Worm (Caenorhabditis elegans) whole organism, L3 larva: ENCODE data around the gene F45E6.1.
A peak's percentile ranks its signal among the peaks of the same experiment; 100 is the strongest.

Experiments
- ZK546.5 ChIP-seq: sonication (generic microtip); optimal IDR thresholded peaks from 2 replicates; lab custom pipeline; 2017; ENCODE audit warnings: missing biosample characterization, missing genetic modification characterization
- aly-2 ChIP-seq: fragments of 150-350 bp; optimal IDR thresholded peaks from 2 replicates; lab custom pipeline; 2014; ENCODE audit warnings: missing biosample characterization, missing genetic modification characterization
- ama-1 ChIP-seq: fragments of 150-350 bp; optimal IDR thresholded peaks from 2 replicates; lab custom pipeline; 2018
- ceh-16 ChIP-seq: sonication (generic microtip); optimal IDR thresholded peaks from 2 replicates; lab custom pipeline; 2017; ENCODE audit warnings: missing biosample characterization, missing genetic modification characterization
- ceh-28 ChIP-seq: fragments of 150-350 bp; optimal IDR thresholded peaks from 2 replicates; lab custom pipeline; 2014; ENCODE audit warnings: missing biosample characterization, missing genetic modification reagents, missing genetic modification characterization
- ceh-9 ChIP-seq: sonication (generic microtip); optimal IDR thresholded peaks from 2 replicates; lab custom pipeline; 2018; ENCODE audit warnings: missing biosample characterization, missing genetic modification characterization
- daf-12 ChIP-seq: fragments of 150-350 bp; optimal IDR thresholded peaks from 2 replicates; lab custom pipeline; 2014; ENCODE audit warnings: missing biosample characterization, missing genetic modification reagents, missing genetic modification characterization
- egl-27 ChIP-seq: sonication (generic microtip); optimal IDR thresholded peaks from 4 replicates; lab custom pipeline; 2017; ENCODE audit warnings: missing biosample characterization, missing genetic modification reagents, missing genetic modification characterization
- egl-5 ChIP-seq: fragments of 150-350 bp; optimal IDR thresholded peaks from 2 replicates; lab custom pipeline; 2017; ENCODE audit warnings: missing biosample characterization, missing genetic modification reagents, missing genetic modification characterization, inconsistent platforms
- elt-1 ChIP-seq: fragments of 150-350 bp; optimal IDR thresholded peaks from 2 replicates; lab custom pipeline; 2014; ENCODE audit warnings: missing biosample characterization, missing genetic modification characterization
- elt-2 ChIP-seq: sonication (generic microtip); optimal IDR thresholded peaks from 2 replicates; lab custom pipeline; 2016; ENCODE audit warnings: missing genetic modification reagents, mild to moderate bottlenecking, missing genetic modification characterization, missing compliant biosample characterization
- elt-3 ChIP-seq, 3 experiments: fragments of 150-350 bp in 1 of 3; sonication (generic microtip) in 2 of 3; optimal IDR thresholded peaks; 2 replicates in 2 of 3; 4 replicates in 1 of 3; lab custom pipeline; 2014 to 2017; ENCODE audit warnings: missing biosample characterization in 3 of 3, missing genetic modification characterization in 3 of 3
- eor-1 ChIP-seq, 2 experiments: fragments of 150-350 bp; optimal IDR thresholded peaks; 2 replicates each; lab custom pipeline; 2014 to 2018; ENCODE audit warnings: missing biosample characterization in 2 of 2, missing genetic modification characterization in 2 of 2
- fkh-10 ChIP-seq: sonication (generic microtip); optimal IDR thresholded peaks from 2 replicates; lab custom pipeline; 2017; ENCODE audit warnings: missing biosample characterization, missing genetic modification reagents, missing genetic modification characterization
- fkh-2 ChIP-seq: fragments of 150-350 bp; optimal IDR thresholded peaks from 2 replicates; lab custom pipeline; 2014; ENCODE audit warnings: missing biosample characterization, missing genetic modification reagents, missing genetic modification characterization
- fos-1 ChIP-seq: fragments of 150-350 bp; optimal IDR thresholded peaks from 2 replicates; lab custom pipeline; 2014; ENCODE audit warnings: missing biosample characterization, missing genetic modification characterization
- jun-1 ChIP-seq: fragments of 150-350 bp; optimal IDR thresholded peaks from 2 replicates; lab custom pipeline; 2014; ENCODE audit warnings: missing biosample characterization, missing genetic modification reagents, missing genetic modification characterization
- lin-15B ChIP-seq: fragments of 150-350 bp; optimal IDR thresholded peaks from 2 replicates; lab custom pipeline; 2014; ENCODE audit warnings: missing biosample characterization, missing genetic modification characterization
- lin-39 ChIP-seq: fragments of 150-350 bp; optimal IDR thresholded peaks from 2 replicates; lab custom pipeline; 2018; ENCODE audit warnings: missing biosample characterization, missing genetic modification reagents, missing genetic modification characterization
- mdl-1 ChIP-seq: fragments of 150-350 bp; optimal IDR thresholded peaks from 2 replicates; lab custom pipeline; 2014; ENCODE audit warnings: missing biosample characterization, missing genetic modification characterization
- mml-1 ChIP-seq: fragments of 150-350 bp; sonication (generic microtip); optimal IDR thresholded peaks from 3 replicates; lab custom pipeline; 2014; ENCODE audit warnings: missing biosample characterization, missing genetic modification characterization
- nfya-1 ChIP-seq: sonication (generic microtip); optimal IDR thresholded peaks from 2 replicates; lab custom pipeline; 2017; ENCODE audit warnings: missing genetic modification characterization, mild to moderate bottlenecking, missing compliant biosample characterization, antibody characterized with exemption, moderate library complexity; ENCODE audit not compliant: insufficient read depth
- nhr-11 ChIP-seq: fragments of 150-350 bp; optimal IDR thresholded peaks from 2 replicates; lab custom pipeline; 2014; ENCODE audit warnings: missing biosample characterization, missing genetic modification characterization
- nhr-12 ChIP-seq: fragments of 150-350 bp; optimal IDR thresholded peaks from 2 replicates; lab custom pipeline; 2014; ENCODE audit warnings: missing biosample characterization, missing genetic modification characterization
- nhr-23 ChIP-seq: fragments of 150-350 bp; optimal IDR thresholded peaks from 2 replicates; lab custom pipeline; 2014; ENCODE audit warnings: missing biosample characterization, missing genetic modification reagents, missing genetic modification characterization
- nhr-237 ChIP-seq: fragments of 150-350 bp; optimal IDR thresholded peaks from 2 replicates; lab custom pipeline; 2014; ENCODE audit warnings: missing biosample characterization, missing genetic modification characterization
- nhr-28 ChIP-seq: fragments of 150-350 bp; optimal IDR thresholded peaks from 2 replicates; lab custom pipeline; 2014; ENCODE audit warnings: missing biosample characterization, missing genetic modification characterization
- nhr-43 ChIP-seq: sonication (generic microtip); optimal IDR thresholded peaks from 2 replicates; lab custom pipeline; 2016; ENCODE audit warnings: mild to moderate bottlenecking, missing genetic modification characterization, missing compliant biosample characterization; ENCODE audit not compliant: poor library complexity, severe bottlenecking
- nhr-67 ChIP-seq: fragments of 150-350 bp; optimal IDR thresholded peaks from 2 replicates; lab custom pipeline; 2014; ENCODE audit warnings: missing biosample characterization, missing genetic modification characterization
- nhr-76 ChIP-seq: fragments of 150-350 bp; sonication (generic microtip); optimal IDR thresholded peaks from 5 replicates; lab custom pipeline; 2014; ENCODE audit warnings: missing biosample characterization, missing genetic modification characterization
- nhr-77 ChIP-seq: fragments of 150-350 bp; optimal IDR thresholded peaks from 2 replicates; lab custom pipeline; 2014; ENCODE audit warnings: missing biosample characterization, missing genetic modification characterization
- pha-4 ChIP-seq: fragments of 150-350 bp; optimal IDR thresholded peaks from 2 replicates; lab custom pipeline; 2014; ENCODE audit warnings: missing biosample characterization, missing genetic modification reagents, missing genetic modification characterization
- pqm-1 ChIP-seq: fragments of 150-350 bp; optimal IDR thresholded peaks from 2 replicates; lab custom pipeline; 2017; ENCODE audit warnings: missing biosample characterization, missing genetic modification characterization, inconsistent platforms
- sea-2 ChIP-seq: fragments of 150-350 bp; sonication (generic microtip); optimal IDR thresholded peaks from 4 replicates; lab custom pipeline; 2014; ENCODE audit warnings: missing biosample characterization, missing genetic modification reagents, missing genetic modification characterization
- skn-1 ChIP-seq: fragments of 150-350 bp; optimal IDR thresholded peaks from 2 replicates; lab custom pipeline; 2014; ENCODE audit warnings: missing biosample characterization, missing genetic modification characterization
- snpc-4 ChIP-seq: fragments of 150-350 bp; optimal IDR thresholded peaks from 2 replicates; lab custom pipeline; 2014; ENCODE audit warnings: missing biosample characterization, missing genetic modification characterization
- tbx-2 ChIP-seq: sonication (generic microtip); optimal IDR thresholded peaks from 2 replicates; lab custom pipeline; 2016; ENCODE audit warnings: mild to moderate bottlenecking, missing genetic modification characterization, missing compliant biosample characterization
- unc-39 ChIP-seq: sonication (generic microtip); optimal IDR thresholded peaks from 4 replicates; lab custom pipeline; 2017; ENCODE audit warnings: missing biosample characterization, missing genetic modification characterization
- unc-62 ChIP-seq: fragments of 150-350 bp; sonication (generic microtip); optimal IDR thresholded peaks from 4 replicates; lab custom pipeline; 2014; ENCODE audit warnings: missing biosample characterization, missing genetic modification reagents, missing genetic modification characterization
- ztf-11 ChIP-seq: fragments of 150-350 bp; optimal IDR thresholded peaks from 2 replicates; lab custom pipeline; 2014; ENCODE audit warnings: missing biosample characterization, missing genetic modification characterization

F45E6.1 gene

ce11 chrX:12491138-12491537 lies 13.9 kb upstream of the F45E6.1 start:
- TF ChIP-seq lin-15B (tag; lab: Kevin White, UChicago) (no peak), aly-2 (tag; lab: Kevin White, UChicago) (no peak), nhr-12 (tag; lab: Kevin White, UChicago) (no peak), nhr-28 (tag; lab: Kevin White, UChicago) (no peak), ceh-16 (tag; lab: Kevin White, UChicago) (no peak), fos-1 (tag; lab: Kevin White, UChicago) (no peak), pqm-1 (tag; lab: Kevin White, UChicago) (no peak), pha-4 (tag; lab: Kevin White, UChicago) (no peak)

- TF ChIP-seq ztf-11 (no peak), nfya-1 (tag; lab: Kevin White, UChicago) (no peak), egl-5 (tag; lab: Kevin White, UChicago) (no peak), lin-15B (tag; lab: Kevin White, UChicago) (no peak), tbx-2 (tag; lab: Kevin White, UChicago) (no peak), nhr-23 (no peak), elt-1 (tag; lab: Kevin White, UChicago) (no peak), pqm-1 (tag; lab: Kevin White, UChicago) (no peak), nhr-77 (tag; lab: Kevin White, UChicago) (no peak), fkh-2 (tag; lab: Kevin White, UChicago) (no peak), nhr-237 (tag; lab: Kevin White, UChicago) (no peak), ama-1 (no peak), fkh-10 (GFP tag; lab: Kevin White, UChicago) (no peak), nhr-12 (tag; lab: Kevin White, UChicago) (no peak), sea-2 (no peak), mdl-1 (tag; lab: Kevin White, UChicago) (no peak), daf-12 (tag; lab: Kevin White, UChicago) (no peak)
Observed at ce11 chrX:12484749-12485148, 7.5 kb upstream of the F45E6.1 start, which contains the start of gene tbc-13. Gene tbc-13 (plus strand): TSS chrX:12485049.

DNA sequence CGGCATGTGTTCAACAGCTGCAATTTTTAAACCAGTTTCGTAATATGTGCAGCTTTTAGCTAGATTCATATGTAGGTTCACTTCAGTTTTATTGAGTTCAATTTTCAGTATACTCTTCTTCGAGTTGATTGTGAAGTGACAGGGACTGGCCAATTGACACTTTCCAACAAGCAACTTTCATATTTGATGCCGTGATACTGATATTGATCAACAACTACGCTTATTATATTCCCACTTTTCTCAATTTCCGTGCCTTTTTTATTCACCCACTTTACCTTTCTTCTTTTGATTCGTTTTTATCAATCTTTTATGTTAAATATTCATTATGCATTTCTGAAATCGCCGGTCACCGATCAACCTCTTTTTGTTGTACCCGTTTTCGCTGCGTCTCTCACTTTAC lies 6.8 kb upstream of the F45E6.1 start:
- TF ChIP-seq mml-1 (tag; lab: Kevin White, UChicago) (no peak), unc-62 (GFP tag; lab: Kevin White, UChicago) (no peak), elt-3 (tag; optimal IDR thresholded peaks at IDR 0.05; lab: Kevin White, UChicago) (no peak), skn-1 (no peak), sea-2 (no peak), nhr-43 (tag; lab: Kevin White, UChicago) (no peak), pqm-1 (tag; lab: Kevin White, UChicago) (no peak), ama-1 (no peak), egl-5 (tag; lab: Kevin White, UChicago) (no peak), elt-1 (tag; lab: Kevin White, UChicago) (no peak), snpc-4 (tag; lab: Kevin White, UChicago) (no peak), ceh-9 (tag; lab: Kevin White, UChicago) (no peak), nhr-23 (no peak), lin-15B (tag; lab: Kevin White, UChicago) (no peak), nfya-1 (tag; lab: Kevin White, UChicago) (no peak), daf-12 (tag; lab: Kevin White, UChicago) (no peak), tbx-2 (tag; lab: Kevin White, UChicago) (no peak), nhr-77 (tag; lab: Kevin White, UChicago) (no peak)

DNA sequence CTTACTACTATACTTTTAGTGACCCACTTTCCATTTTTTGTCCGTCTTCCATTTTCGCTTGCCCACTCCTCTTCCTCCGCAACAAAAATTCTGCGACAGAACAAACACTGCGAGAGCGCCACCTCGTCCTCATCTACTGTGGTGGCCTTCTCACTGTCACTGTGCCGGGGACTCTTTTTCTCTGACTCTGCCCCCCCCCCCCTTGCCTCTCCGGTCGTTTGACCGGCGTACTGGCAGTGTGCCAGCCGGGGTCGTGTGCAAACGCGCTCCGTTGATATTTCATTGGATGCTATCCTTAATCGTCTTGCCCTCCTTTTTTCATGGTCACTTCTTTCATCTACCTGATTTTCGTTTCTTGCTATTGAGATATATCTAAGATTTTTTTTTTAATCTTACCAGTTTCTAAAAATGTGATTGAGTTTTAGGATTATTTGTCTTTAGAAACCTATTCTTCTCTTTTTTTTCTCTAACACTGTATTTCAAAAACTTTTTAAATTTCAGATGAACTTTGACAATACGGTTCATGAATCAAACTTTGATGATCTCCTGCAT lies 3.3 kb upstream of the F45E6.1 start, which contains the start of gene atf-6:
Gene atf-6, plus strand, starts transcription at position 502 of the 552 bp plus-strand sequence.
- no peak for TF ChIP-seq ZK546.5 (tag; lab: Kevin White, UChicago)
- TF ChIP-seq elt-3 (tag; optimal IDR thresholded peaks at IDR 0.05; lab: Kevin White, UChicago): peak in 1 of 3 experiments; percentile 42
- peak; percentile 60 for TF ChIP-seq elt-1 (tag; lab: Kevin White, UChicago)
- peak; percentile 61 for TF ChIP-seq ceh-28 (tag; lab: Kevin White, UChicago)
- peak; percentile 53 for TF ChIP-seq skn-1
- TF ChIP-seq egl-27 (tag; lab: Kevin White, UChicago): no peak
- no peak for TF ChIP-seq nhr-11 (tag; lab: Kevin White, UChicago)
- no peak for TF ChIP-seq fkh-10 (GFP tag; lab: Kevin White, UChicago)
- no peak for TF ChIP-seq unc-39 (tag; lab: Kevin White, UChicago)
- no peak for TF ChIP-seq fkh-2 (tag; lab: Kevin White, UChicago)
- no peak for TF ChIP-seq sea-2
- TF ChIP-seq eor-1 (tag; optimal IDR thresholded peaks at IDR 0.05; lab: Kevin White, UChicago): no peak
- TF ChIP-seq mdl-1 (tag; lab: Kevin White, UChicago): no peak
- TF ChIP-seq pha-4 (tag; lab: Kevin White, UChicago): peak; percentile 90
- no peak for TF ChIP-seq daf-12 (tag; lab: Kevin White, UChicago)
- no peak for TF ChIP-seq pqm-1 (tag; lab: Kevin White, UChicago)
- peak; percentile 78 for TF ChIP-seq elt-2 (tag; lab: Kevin White, UChicago)
- TF ChIP-seq nhr-67 (tag; lab: Kevin White, UChicago): no peak
- peak; percentile 84 for TF ChIP-seq nfya-1 (tag; lab: Kevin White, UChicago)
- TF ChIP-seq fos-1 (tag; lab: Kevin White, UChicago): no peak
- TF ChIP-seq nhr-28 (tag; lab: Kevin White, UChicago): no peak
- TF ChIP-seq jun-1: peak; percentile 67
- TF ChIP-seq mml-1 (tag; lab: Kevin White, UChicago): no peak
- TF ChIP-seq nhr-76 (tag; lab: Kevin White, UChicago): no peak
- TF ChIP-seq tbx-2 (tag; lab: Kevin White, UChicago): peak; percentile 79
- peak; percentile 99 for TF ChIP-seq lin-39
- no peak for TF ChIP-seq nhr-77 (tag; lab: Kevin White, UChicago)
- TF ChIP-seq nhr-23: peak; percentile 96
- TF ChIP-seq ama-1: no peak
- TF ChIP-seq aly-2 (tag; lab: Kevin White, UChicago): no peak
- TF ChIP-seq nhr-12 (tag; lab: Kevin White, UChicago): no peak
- TF ChIP-seq ceh-9 (tag; lab: Kevin White, UChicago): no peak
- no peak for TF ChIP-seq ceh-16 (tag; lab: Kevin White, UChicago)
- TF ChIP-seq nhr-237 (tag; lab: Kevin White, UChicago): no peak
- TF ChIP-seq unc-62 (GFP tag; lab: Kevin White, UChicago): peak; percentile 51
